Fruit fly (Drosophila melanogaster): ENCODE data around the gene AP-1gamma.

AP-1gamma gene

DNA sequence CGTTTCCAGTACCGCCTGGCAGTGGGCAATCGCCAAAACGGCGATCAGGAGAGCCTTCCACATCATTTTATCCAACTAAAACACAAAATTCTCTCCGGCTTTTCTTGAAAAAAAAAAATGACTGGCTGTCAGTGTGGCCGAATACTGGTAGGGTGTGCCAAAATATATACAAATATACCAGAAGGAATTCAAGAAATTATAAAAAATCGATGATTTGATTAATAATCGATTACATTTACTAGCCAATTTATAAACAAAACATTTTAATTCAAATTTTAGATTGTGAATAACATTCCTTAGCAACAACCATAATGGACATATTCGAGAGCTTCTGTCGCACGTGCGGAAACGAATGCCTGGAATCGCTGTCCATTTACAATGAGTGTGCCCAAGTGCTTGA is 49.9 kb downstream of the AP-1gamma start, which contains the start of the genes Ost48 and Dlip1 (continued):
- 0 out of 3 replicates have a peak, but pooled peaks have one; percentile 30 for TF ChIP-seq vnd (GFP tag; IDR thresholded peaks at IDR 0.05; ENCODE audit: partially characterized antibody)
- TF ChIP-seq CG6254 (GFP tag; optimal IDR thresholded peaks at IDR 0.05): no peak
- TF ChIP-seq zfh1 (GFP tag; IDR thresholded peaks at IDR 0.05): no peak
- TF ChIP-seq Rx (GFP tag; IDR thresholded peaks at IDR 0.05): no peak
- no peak for TF ChIP-seq Drgx (GFP tag; IDR thresholded peaks at IDR 0.05)
- TF ChIP-seq CG11504 (tag; optimal IDR thresholded peaks at IDR 0.05): no peak
- TF ChIP-seq yki (optimal IDR thresholded peaks at IDR 0.05): no peak
- TF ChIP-seq cas (GFP tag; IDR thresholded peaks at IDR 0.05): no peak
- no peak for TF ChIP-seq ac (GFP tag; optimal IDR thresholded peaks at IDR 0.05)
- TF ChIP-seq sisA (GFP tag; IDR thresholded peaks at IDR 0.05): no peak
- no peak for TF ChIP-seq bcd (GFP tag; optimal IDR thresholded peaks at IDR 0.05)
- TF ChIP-seq tio (GFP tag; optimal IDR thresholded peaks at IDR 0.05): no peak
- TF ChIP-seq Hsf (GFP tag; optimal IDR thresholded peaks at IDR 0.05): no peak
- TF ChIP-seq CG12391 (tag; optimal IDR thresholded peaks at IDR 0.05): no peak
- no peak for TF ChIP-seq Oaz (GFP tag; IDR thresholded peaks at IDR 0.05)
- TF ChIP-seq CG15269 (tag; optimal IDR thresholded peaks at IDR 0.05): no peak
- TF ChIP-seq CG42726 (GFP tag; IDR thresholded peaks at IDR 0.05; ENCODE audit: partially characterized antibody): no peak
- no peak for TF ChIP-seq CG7372 (GFP tag; IDR thresholded peaks at IDR 0.05)
- 0 out of 2 replicates have a peak, but pooled peaks have one; percentile 15 for TF ChIP-seq Bgb (GFP tag; IDR thresholded peaks at IDR 0.05; ENCODE audit: partially characterized antibody)
- TF ChIP-seq Fer3 (tag; optimal IDR thresholded peaks at IDR 0.05): no peak
- no peak; the same call in 1 of the 2 replicates for TF ChIP-seq inv (GFP tag; IDR thresholded peaks at IDR 0.05; ENCODE audit: partially characterized antibody)
- TF ChIP-seq grn (GFP tag; optimal IDR thresholded peaks at IDR 0.05): no peak

DNA sequence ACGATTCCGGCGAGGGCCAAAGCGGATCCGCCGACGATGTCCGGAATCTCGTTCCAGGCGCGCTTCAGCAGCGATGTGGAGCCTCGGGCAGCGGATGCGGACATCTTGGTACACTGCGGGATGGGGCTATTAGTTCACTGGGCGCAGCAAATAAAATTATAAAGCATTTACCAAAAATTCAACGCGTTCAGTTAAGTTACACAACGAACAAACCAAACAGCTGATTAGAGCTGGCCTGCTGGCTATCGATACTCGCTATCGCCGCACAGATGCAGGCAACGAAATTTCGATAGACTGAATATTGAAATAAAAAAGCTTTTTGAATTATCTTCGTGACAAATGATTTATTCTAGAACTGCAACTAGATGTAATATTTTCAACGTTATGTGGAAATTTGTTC is 51.2 kb downstream of the AP-1gamma start, which contains the start of gene NdufA3:
Gene NdufA3, minus strand, starts transcription at position 317 of the 400 bp plus-strand sequence.
- TF ChIP-seq CG8944 (GFP tag; optimal IDR thresholded peaks at IDR 0.05) (no peak), mld (GFP tag; IDR thresholded peaks at IDR 0.05; ENCODE audit: partially characterized antibody) (0 out of 3 replicates have a peak, but pooled peaks have one; percentile 40), sug (tag; optimal IDR thresholded peaks at IDR 0.05) (peak; percentile 31), stwl (tag; optimal IDR thresholded peaks at IDR 0.05) (peak; percentile 23), Bgb (GFP tag; IDR thresholded peaks at IDR 0.05; ENCODE audit: partially characterized antibody) (peak; percentile 81), Dp (GFP tag; optimal IDR thresholded peaks at IDR 0.05) (peak; percentile 46), Six4 (GFP tag; optimal IDR thresholded peaks at IDR 0.05) (no peak), unpg (GFP tag; optimal IDR thresholded peaks at IDR 0.05) (no peak), YL-1 (GFP tag; optimal IDR thresholded peaks at IDR 0.05) (peak; percentile 56), CG16813 (GFP tag; IDR thresholded peaks at IDR 0.05; ENCODE audit: partially characterized antibody) (peak; percentile 72), CG6791 (GFP tag; IDR thresholded peaks at IDR 0.05; ENCODE audit: partially characterized antibody) (peak; percentile 87), Opbp (GFP tag; IDR thresholded peaks at IDR 0.05; ENCODE audit: partially characterized antibody) (peak; percentile 82), CG4617 (GFP tag; optimal IDR thresholded peaks at IDR 0.05; ENCODE audit: borderline replicate concordance) (no peak), slbo (GFP tag; IDR thresholded peaks at IDR 0.05) (peak; percentile 8; the same call in 1 of the 2 replicates), MESR4 (GFP tag; optimal IDR thresholded peaks at IDR 0.05) (peak; percentile 77), CG9727 (GFP tag; optimal IDR thresholded peaks at IDR 0.05) (no peak), CG42726 (GFP tag; IDR thresholded peaks at IDR 0.05; ENCODE audit: partially characterized antibody) (peak; percentile 73; the same call in 1 of the 2 replicates), CG17829 (tag; optimal IDR thresholded peaks at IDR 0.05) (peak; percentile 11), CG7963 (GFP tag; IDR thresholded peaks at IDR 0.05; ENCODE audit: partially characterized antibody) (peak; percentile 73), BEAF-32 (GFP tag; optimal IDR thresholded peaks at IDR 0.05) (peak; percentile 82), hbn (GFP tag; IDR thresholded peaks at IDR 0.05; ENCODE audit: partially characterized antibody) (peak; percentile 81), CG5953 (GFP tag; IDR thresholded peaks at IDR 0.05) (no peak), kah (GFP tag; optimal IDR thresholded peaks at IDR 0.05) (no peak), HmgZ (tag; optimal IDR thresholded peaks at IDR 0.05) (peak; percentile 32), Myb (GFP tag; optimal IDR thresholded peaks at IDR 0.05) (peak; percentile 16), gro (GFP tag; optimal IDR thresholded peaks at IDR 0.05) (no peak), ftz-f1 (GFP tag; optimal IDR thresholded peaks at IDR 0.05) (peak; percentile 3), Med (GFP tag) (peak; percentile 20), E2f2 (GFP tag; IDR thresholded peaks at IDR 0.05) (peak; percentile 50)
